Fruit fly (Drosophila melanogaster): ENCODE results near the gene Cp19.
A peak's percentile ranks its signal among the peaks of the same experiment; 100 is the strongest.

Cp19 gene

DNA sequence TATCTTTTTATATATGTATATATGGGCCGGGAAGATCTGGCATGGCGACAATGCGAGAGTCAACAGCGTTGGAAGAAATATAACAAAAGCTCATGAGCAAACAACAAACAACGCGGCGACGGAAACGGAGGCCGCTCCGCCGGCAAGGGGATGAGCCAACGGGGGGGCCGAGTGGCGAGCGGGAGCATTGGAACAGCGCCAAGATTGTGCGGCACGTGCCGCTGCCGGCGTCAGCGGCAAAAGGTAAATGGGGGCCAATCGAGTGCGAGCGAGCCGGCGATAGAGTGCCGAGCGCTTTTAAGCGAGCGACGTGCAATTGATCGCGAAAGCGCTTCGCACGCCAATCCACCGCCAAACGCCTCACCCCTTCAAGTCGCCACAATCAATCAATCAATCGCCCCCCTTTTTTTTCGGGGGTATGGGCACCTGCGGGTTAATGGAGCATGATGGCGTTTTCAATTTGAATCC lies 33.1 kb upstream of the Cp19 start (continued):
- TF ChIP-seq CG3995 (GFP tag; optimal IDR thresholded peaks at IDR 0.05), result peak; percentile 22
- TF ChIP-seq D (optimal IDR thresholded peaks at IDR 0.05), result no peak
- TF ChIP-seq D (GFP tag; optimal IDR thresholded peaks at IDR 0.05), result peak; percentile 59
- TF ChIP-seq NC2β (GFP tag; optimal IDR thresholded peaks at IDR 0.05), result peak; percentile 32
- TF ChIP-seq kay (GFP tag; optimal IDR thresholded peaks at IDR 0.05), result peak; percentile 51
- no peak for TF ChIP-seq CG30020 (tag; optimal IDR thresholded peaks at IDR 0.05)
- peak; percentile 74; the same call in 2 of the 3 replicates for TF ChIP-seq so (GFP tag; IDR thresholded peaks at IDR 0.05)
- TF ChIP-seq Doc2 (GFP tag; IDR thresholded peaks at IDR 0.05), result no peak
- TF ChIP-seq CG31388 (GFP tag; optimal IDR thresholded peaks at IDR 0.05), result no peak
- TF ChIP-seq CG16813 (GFP tag; IDR thresholded peaks at IDR 0.05; ENCODE audit: partially characterized antibody), result no peak
- no peak for TF ChIP-seq pita (GFP tag; optimal IDR thresholded peaks at IDR 0.05)
- peak; percentile 8; the same call in 1 of the 2 replicates for TF ChIP-seq CG32767 (GFP tag; IDR thresholded peaks at IDR 0.05)
- TF ChIP-seq Six4 (GFP tag; optimal IDR thresholded peaks at IDR 0.05), result peak; percentile 20
- no peak for TF ChIP-seq chn (GFP tag; optimal IDR thresholded peaks at IDR 0.05)
- no peak for TF ChIP-seq sisA (GFP tag; IDR thresholded peaks at IDR 0.05)
- peak; percentile 90 for TF ChIP-seq ftz-f1 (GFP tag; optimal IDR thresholded peaks at IDR 0.05)
- TF ChIP-seq Meics (GFP tag; optimal IDR thresholded peaks at IDR 0.05), result peak; percentile 69
- TF ChIP-seq knrl (GFP tag; IDR thresholded peaks at IDR 0.05; ENCODE audit: partially characterized antibody), result 0 out of 3 replicates have a peak, but pooled peaks have one; percentile 28
- no peak for TF ChIP-seq CG7271 (tag; optimal IDR thresholded peaks at IDR 0.05)
- peak; percentile 44; the same call in 1 of the 2 replicates for TF ChIP-seq ara (GFP tag; IDR thresholded peaks at IDR 0.05)
- peak; percentile 80 for TF ChIP-seq nau (GFP tag; optimal IDR thresholded peaks at IDR 0.05)
- peak; percentile 40 for TF ChIP-seq dmrt11E (tag; optimal IDR thresholded peaks at IDR 0.05)
- peak; percentile 35 for TF ChIP-seq tin (GFP tag; optimal IDR thresholded peaks at IDR 0.05)
- TF ChIP-seq Kr (GFP tag; optimal IDR thresholded peaks at IDR 0.05), result no peak
- no peak for TF ChIP-seq unc-4 (GFP tag; IDR thresholded peaks at IDR 0.05; ENCODE audit: partially characterized antibody)
- TF ChIP-seq shn (GFP tag; optimal IDR thresholded peaks at IDR 0.05), result no peak
- peak; percentile 33 for TF ChIP-seq lilli (GFP tag; optimal IDR thresholded peaks at IDR 0.05)
- TF ChIP-seq Fer1 (GFP tag; optimal IDR thresholded peaks at IDR 0.05), result peak; percentile 83
- TF ChIP-seq CG14667 (GFP tag; IDR thresholded peaks at IDR 0.05), result no peak
- TF ChIP-seq chif (GFP tag; optimal IDR thresholded peaks at IDR 0.05), result peak; percentile 11 to 41
- TF ChIP-seq sr (GFP tag; IDR thresholded peaks at IDR 0.05), result peak; percentile 48; the same call in 1 of the 3 replicates
- no peak for TF ChIP-seq wor (GFP tag; IDR thresholded peaks at IDR 0.05)
- no peak for TF ChIP-seq trh (GFP tag; optimal IDR thresholded peaks at IDR 0.05)
- peak; percentile 27 for TF ChIP-seq Xbp1 (GFP tag; optimal IDR thresholded peaks at IDR 0.05)
- TF ChIP-seq sug (tag; optimal IDR thresholded peaks at IDR 0.05), result peak; percentile 98
- peak; percentile 87 for TF ChIP-seq HHEX (GFP tag; optimal IDR thresholded peaks at IDR 0.05)
- TF ChIP-seq CG42726 (GFP tag; IDR thresholded peaks at IDR 0.05; ENCODE audit: partially characterized antibody), result 0 out of 2 replicates have a peak, but pooled peaks have one; percentile 43
- TF ChIP-seq emc (GFP tag; optimal IDR thresholded peaks at IDR 0.05), result no peak
- peak; percentile 71 for TF ChIP-seq Jarid2 (GFP tag; optimal IDR thresholded peaks at IDR 0.05)
- peak; percentile 70 for TF ChIP-seq CG6854 (GFP tag; optimal IDR thresholded peaks at IDR 0.05)
- peak; percentile 86 for TF ChIP-seq CG12769 (tag; optimal IDR thresholded peaks at IDR 0.05)
- peak; percentile 82 for TF ChIP-seq rib (GFP tag; IDR thresholded peaks at IDR 0.05)
- TF ChIP-seq CG15696 (tag; optimal IDR thresholded peaks at IDR 0.05), result peak; percentile 13
- TF ChIP-seq zen (tag; optimal IDR thresholded peaks at IDR 0.05), result no peak
- peak; percentile 13; the same call in 1 of the 2 replicates for TF ChIP-seq al (GFP tag; IDR thresholded peaks at IDR 0.05)
- no peak for TF ChIP-seq disco-r (GFP tag; optimal IDR thresholded peaks at IDR 0.05)
- TF ChIP-seq prd (optimal IDR thresholded peaks at IDR 0.05), result no peak
- TF ChIP-seq prd (GFP tag; IDR thresholded peaks at IDR 0.05), result peak; percentile 40; the same call in 1 of the 3 replicates
- TF ChIP-seq dpn (GFP tag; optimal IDR thresholded peaks at IDR 0.05), result peak; percentile 37
- TF ChIP-seq slou (GFP tag; optimal IDR thresholded peaks at IDR 0.05), result no peak
- TF ChIP-seq mld (GFP tag; IDR thresholded peaks at IDR 0.05; ENCODE audit: partially characterized antibody), result no peak
